Fruit fly (Drosophila melanogaster) whole organism, prepupa: ENCODE measurements around the gene CG6479.

ENCODE experiments used
- CG11294 ChIP-seq: fragments of 200-800 bp; sonication (Bioruptor generic); IDR thresholded peaks from 2 replicates; pipeline ENCODE4 v1.3.6; 2022; ENCODE audit warnings: missing biosample characterization, missing genetic modification characterization
- CG11762 ChIP-seq: fragments of 200-800 bp; sonication (Bioruptor generic); optimal IDR thresholded peaks from 3 replicates; lab custom pipeline; 2016; ENCODE audit warnings: missing biosample characterization, missing genetic modification characterization; ENCODE audit not compliant: insufficient read depth
- CG1621 ChIP-seq: fragments of 200-800 bp; sonication (Bioruptor generic); optimal IDR thresholded peaks from 3 replicates; lab custom pipeline; 2018; ENCODE audit warnings: missing biosample characterization, mild to moderate bottlenecking, missing genetic modification characterization
- CG6792 ChIP-seq: fragments of 200-800 bp; sonication (Bioruptor generic); optimal IDR thresholded peaks from 3 replicates; lab custom pipeline; 2016; ENCODE audit warnings: missing biosample characterization, missing genetic modification characterization
- Ets96B ChIP-seq: fragments of 200-800 bp; optimal IDR thresholded peaks from 2 replicates; lab custom pipeline; 2019; ENCODE audit warnings: missing biosample characterization, mild to moderate bottlenecking, missing genetic modification characterization, moderate library complexity
- Hr39 ChIP-seq: fragments of 200-800 bp; sonication (Bioruptor generic); optimal IDR thresholded peaks from 2 replicates; lab custom pipeline; 2016; ENCODE audit warnings: missing biosample characterization, missing genetic modification characterization
- net ChIP-seq: fragments of 200-800 bp; sonication (Bioruptor generic); optimal IDR thresholded peaks from 3 replicates; lab custom pipeline; 2016; ENCODE audit warnings: missing biosample characterization, missing genetic modification characterization
- pdm3 ChIP-seq: fragments of 200-800 bp; sonication (Bioruptor generic); optimal IDR thresholded peaks from 3 replicates; lab custom pipeline; 2016; ENCODE audit warnings: missing biosample characterization, missing genetic modification characterization

- TF ChIP-seq Ets96B (tag; lab: Kevin White, UChicago), result no peak
- TF ChIP-seq CG6792 (GFP tag; lab: Kevin White, UChicago), result no peak
- TF ChIP-seq Hr39 (GFP tag; lab: Kevin White, UChicago), result no peak
- TF ChIP-seq CG1621 (tag; lab: Kevin White, UChicago), result no peak
- no peak for TF ChIP-seq CG11762 (GFP tag; lab: Kevin White, UChicago)
- no peak for TF ChIP-seq net (GFP tag; lab: Kevin White, UChicago)
- TF ChIP-seq CG11294 (GFP tag; lab: Robert Waterston, UW), result no peak
- TF ChIP-seq pdm3 (GFP tag; lab: Kevin White, UChicago), result no peak
Observed at dm6 chr3L:17383285-17383684, 44.2 kb upstream of the CG6479 start.
